Worm (Caenorhabditis elegans) whole organism, L1 larva: ENCODE results near the gene C07D10.5.

Source experiments
- C04F5.9 ChIP-seq: sonication (generic microtip); optimal IDR thresholded peaks from 2 replicates; lab custom pipeline; 2016; ENCODE audit warnings: missing genetic modification characterization, missing compliant biosample characterization
- alr-1 ChIP-seq: fragments of 200-800 bp; sonication (Bioruptor generic); optimal IDR thresholded peaks from 2 replicates; lab custom pipeline; 2018; ENCODE audit warnings: borderline replicate concordance, mild to moderate bottlenecking, missing genetic modification characterization, missing compliant biosample characterization
- aly-2 ChIP-seq: fragments of 150-350 bp; optimal IDR thresholded peaks from 2 replicates; lab custom pipeline; 2014; ENCODE audit warnings: missing biosample characterization, missing genetic modification characterization
- ama-1 ChIP-seq: fragments of 150-350 bp; optimal IDR thresholded peaks from 2 replicates; lab custom pipeline; 2014
- blmp-1 ChIP-seq: fragments of 150-350 bp; optimal IDR thresholded peaks from 2 replicates; lab custom pipeline; 2014; ENCODE audit warnings: missing biosample characterization, missing genetic modification characterization
- ceh-63 ChIP-seq: fragments of 200-800 bp; sonication (Bioruptor generic); optimal IDR thresholded peaks from 2 replicates; lab custom pipeline; 2018; ENCODE audit warnings: mild to moderate bottlenecking, missing genetic modification characterization, missing compliant biosample characterization
- ceh-82 ChIP-seq, 3 experiments: fragments of 150-350 bp in 1 of 3; sonication (generic microtip) in 2 of 3; optimal IDR thresholded peaks; 2 replicates each; lab custom pipeline; 2014 to 2017; ENCODE audit warnings: missing biosample characterization in 3 of 3, missing genetic modification characterization in 3 of 3
- ceh-88 ChIP-seq: fragments of 200-800 bp; sonication (Bioruptor generic); IDR thresholded peaks from 2 replicates; pipeline ENCODE4 v1.3.6; 2022; ENCODE audit warnings: missing genetic modification characterization, missing compliant biosample characterization
- ceh-90 ChIP-seq: sonication (generic microtip); optimal IDR thresholded peaks from 2 replicates; lab custom pipeline; 2016; ENCODE audit warnings: missing genetic modification characterization, missing compliant biosample characterization
- ces-1 ChIP-seq: fragments of 150-350 bp; optimal IDR thresholded peaks from 2 replicates; lab custom pipeline; 2014; ENCODE audit warnings: missing biosample characterization, missing genetic modification reagents, missing genetic modification characterization
- dpl-1 ChIP-seq, 3 experiments: fragments of 150-350 bp in 2 of 3; sonication (generic microtip) in 1 of 3; optimal IDR thresholded peaks; 2 replicates each; lab custom pipeline; 2014 to 2017; ENCODE audit warnings: missing biosample characterization in 3 of 3, missing genetic modification characterization in 3 of 3, missing genetic modification reagents in 3 of 3
- dsc-1 ChIP-seq: sonication (generic microtip); optimal IDR thresholded peaks from 2 replicates; lab custom pipeline; 2016; ENCODE audit warnings: mild to moderate bottlenecking, missing genetic modification characterization, missing compliant biosample characterization
- efl-3 ChIP-seq: fragments of 200-800 bp; sonication (Bioruptor generic); optimal IDR thresholded peaks from 2 replicates; lab custom pipeline; 2018; ENCODE audit warnings: mild to moderate bottlenecking, missing genetic modification characterization, missing compliant biosample characterization
- egl-27 ChIP-seq, 2 experiments: fragments of 150-350 bp in 1 of 2; sonication (generic microtip); optimal IDR thresholded peaks; 3 replicates each; lab custom pipeline; 2017 to 2018; ENCODE audit warnings: missing biosample characterization in 2 of 2, missing genetic modification characterization in 2 of 2, missing genetic modification reagents in 2 of 2
- elt-2 ChIP-seq: sonication (generic microtip); optimal IDR thresholded peaks from 2 replicates; lab custom pipeline; 2016; ENCODE audit warnings: missing genetic modification characterization, mild to moderate bottlenecking, inconsistent platforms, missing compliant biosample characterization, missing genetic modification reagents
- elt-3 ChIP-seq, 6 experiments: fragments of 150-350 bp in 1 of 6; sonication (generic microtip); optimal IDR thresholded peaks; 2 replicates each; lab custom pipeline; 2017 to 2018; ENCODE audit warnings: missing biosample characterization in 6 of 6, missing genetic modification characterization in 6 of 6, inconsistent platforms in 1 of 6
- ets-5 ChIP-seq: fragments of 200-800 bp; sonication (Bioruptor generic); IDR thresholded peaks from 2 replicates; pipeline ENCODE4 v1.3.6; 2022; ENCODE audit warnings: missing genetic modification characterization, missing compliant biosample characterization
- fkh-4 ChIP-seq: sonication (generic microtip); optimal IDR thresholded peaks from 2 replicates; lab custom pipeline; 2016; ENCODE audit warnings: missing compliant biosample characterization, missing genetic modification characterization, borderline replicate concordance
- fkh-8 ChIP-seq: sonication (generic microtip); optimal IDR thresholded peaks from 2 replicates; lab custom pipeline; 2016; ENCODE audit warnings: mild to moderate bottlenecking, missing genetic modification characterization, missing compliant biosample characterization
- fos-1 ChIP-seq: fragments of 150-350 bp; optimal IDR thresholded peaks from 2 replicates; lab custom pipeline; 2014; ENCODE audit warnings: missing biosample characterization, missing genetic modification characterization
- hlh-17 ChIP-seq: fragments of 200-800 bp; sonication (Bioruptor generic); optimal IDR thresholded peaks from 2 replicates; lab custom pipeline; 2018; ENCODE audit warnings: missing genetic modification characterization, mild to moderate bottlenecking, missing compliant biosample characterization, moderate library complexity, borderline replicate concordance
- hlh-4 ChIP-seq: sonication (generic microtip); optimal IDR thresholded peaks from 2 replicates; lab custom pipeline; 2016; ENCODE audit warnings: mild to moderate bottlenecking, missing genetic modification characterization, missing compliant biosample characterization
- irx-1 ChIP-seq: sonication (generic microtip); optimal IDR thresholded peaks from 2 replicates; lab custom pipeline; 2016; ENCODE audit warnings: missing genetic modification characterization, missing compliant biosample characterization
- isw-1 ChIP-seq: fragments of 200-800 bp; sonication (Bioruptor generic); IDR thresholded peaks from 2 replicates; pipeline ENCODE4 v1.3.6; 2022; ENCODE audit warnings: missing genetic modification characterization, missing compliant biosample characterization
- jun-1 ChIP-seq: fragments of 150-350 bp; optimal IDR thresholded peaks from 2 replicates; lab custom pipeline; 2014; ENCODE audit warnings: missing biosample characterization, missing genetic modification reagents, missing genetic modification characterization
- lin-15B ChIP-seq: fragments of 150-350 bp; sonication (generic microtip); optimal IDR thresholded peaks from 3 replicates; lab custom pipeline; 2014; ENCODE audit warnings: missing biosample characterization, missing genetic modification characterization
- lir-3 ChIP-seq: sonication (generic microtip); optimal IDR thresholded peaks from 2 replicates; lab custom pipeline; 2016; ENCODE audit warnings: mild to moderate bottlenecking, missing genetic modification characterization, moderate library complexity, missing compliant biosample characterization; ENCODE audit not compliant: poor library complexity
- lsy-2 ChIP-seq, 2 experiments: fragments of 150-350 bp; optimal IDR thresholded peaks; 2 replicates each; lab custom pipeline; 2014; ENCODE audit warnings: missing biosample characterization in 2 of 2, missing genetic modification characterization in 2 of 2
- mdl-1 ChIP-seq, 2 experiments: fragments of 150-350 bp; optimal IDR thresholded peaks; 2 replicates each; lab custom pipeline; 2014 to 2017; ENCODE audit warnings: missing biosample characterization in 2 of 2, missing genetic modification characterization in 2 of 2, inconsistent platforms in 1 of 2
- mep-1 ChIP-seq: fragments of 150-350 bp; optimal IDR thresholded peaks from 2 replicates; lab custom pipeline; 2014; ENCODE audit warnings: missing biosample characterization, missing genetic modification characterization
- nhr-12 ChIP-seq: sonication (generic microtip); optimal IDR thresholded peaks from 2 replicates; lab custom pipeline; 2017; ENCODE audit warnings: missing biosample characterization, missing genetic modification characterization
- nhr-19 ChIP-seq: fragments of 200-800 bp; sonication (Bioruptor generic); conservative IDR thresholded peaks from 2 replicates; pipeline ENCODE4 v1.3.6; 2022; ENCODE audit warnings: missing genetic modification characterization, missing compliant biosample characterization
- nhr-237 ChIP-seq: fragments of 150-350 bp; optimal IDR thresholded peaks from 2 replicates; lab custom pipeline; 2014; ENCODE audit warnings: missing biosample characterization, missing genetic modification characterization
- nhr-28 ChIP-seq: fragments of 150-350 bp; optimal IDR thresholded peaks from 2 replicates; lab custom pipeline; 2014; ENCODE audit warnings: missing biosample characterization, missing genetic modification characterization
- nhr-71 ChIP-seq: sonication (generic microtip); optimal IDR thresholded peaks from 2 replicates; lab custom pipeline; 2016; ENCODE audit warnings: mild to moderate bottlenecking, missing genetic modification characterization, moderate library complexity, missing compliant biosample characterization
- nhr-76 ChIP-seq: sonication (generic microtip); optimal IDR thresholded peaks from 2 replicates; lab custom pipeline; 2017; ENCODE audit warnings: missing biosample characterization, missing genetic modification characterization
- nhr-77 ChIP-seq: fragments of 150-350 bp; optimal IDR thresholded peaks from 2 replicates; lab custom pipeline; 2014; ENCODE audit warnings: missing biosample characterization, missing genetic modification characterization
- nhr-84 ChIP-seq: sonication (generic microtip); optimal IDR thresholded peaks from 2 replicates; lab custom pipeline; 2017; ENCODE audit warnings: missing biosample characterization, missing genetic modification characterization
- nhr-85 ChIP-seq: sonication (generic microtip); peaks from one replicate; lab custom pipeline; 2016; ENCODE audit warnings: missing genetic modification characterization, inconsistent platforms, missing compliant biosample characterization
- nhr-90 ChIP-seq: sonication (generic microtip); optimal IDR thresholded peaks from 2 replicates; lab custom pipeline; 2016; ENCODE audit warnings: mild to moderate bottlenecking, missing genetic modification characterization, missing compliant biosample characterization; ENCODE audit not compliant: poor library complexity
- pag-3 ChIP-seq: sonication (generic microtip); optimal IDR thresholded peaks from 2 replicates; lab custom pipeline; 2017; ENCODE audit warnings: missing genetic modification characterization, mild to moderate bottlenecking, missing compliant biosample characterization, antibody characterized with exemption, borderline replicate concordance; ENCODE audit not compliant: insufficient read depth
- pqm-1 ChIP-seq: sonication (generic microtip); optimal IDR thresholded peaks from 3 replicates; lab custom pipeline; 2017; ENCODE audit warnings: missing biosample characterization, missing genetic modification characterization
- rnt-1 ChIP-seq: sonication (generic microtip); optimal IDR thresholded peaks from 2 replicates; lab custom pipeline; 2016; ENCODE audit warnings: mild to moderate bottlenecking, missing genetic modification characterization, moderate library complexity, missing compliant biosample characterization
- snu-23 ChIP-seq: sonication (generic microtip); optimal IDR thresholded peaks from 2 replicates; lab custom pipeline; 2016; ENCODE audit warnings: missing genetic modification characterization, missing compliant biosample characterization
- sox-4 ChIP-seq: sonication (generic microtip); optimal IDR thresholded peaks from 2 replicates; lab custom pipeline; 2016; ENCODE audit warnings: missing genetic modification characterization, missing compliant biosample characterization
- sptf-1 ChIP-seq: fragments of 150-350 bp; optimal IDR thresholded peaks from 2 replicates; lab custom pipeline; 2014; ENCODE audit warnings: missing biosample characterization, missing genetic modification characterization
- swsn-7 ChIP-seq: sonication (generic microtip); optimal IDR thresholded peaks from 2 replicates; lab custom pipeline; 2016; ENCODE audit warnings: missing genetic modification characterization, missing compliant biosample characterization
- unc-130 ChIP-seq: fragments of 150-350 bp; optimal IDR thresholded peaks from 2 replicates; lab custom pipeline; 2017; ENCODE audit warnings: missing biosample characterization, missing genetic modification characterization, inconsistent platforms
- unc-98 ChIP-seq: fragments of 200-800 bp; sonication (Bioruptor generic); IDR thresholded peaks from 2 replicates; pipeline ENCODE4 v1.3.6; 2022; ENCODE audit warnings: missing genetic modification characterization, missing compliant biosample characterization
- vab-15 ChIP-seq: sonication (generic microtip); optimal IDR thresholded peaks from 2 replicates; lab custom pipeline; 2017; ENCODE audit warnings: missing genotype, mild to moderate bottlenecking, missing genetic modification characterization, missing compliant biosample characterization
- ztf-11 ChIP-seq, 2 experiments: sonication (generic microtip); optimal IDR thresholded peaks; 2 replicates each; lab custom pipeline; 2016 to 2017; ENCODE audit warnings: missing genetic modification characterization in 2 of 2, missing biosample characterization in 1 of 2, missing compliant biosample characterization in 1 of 2
- ztf-4 ChIP-seq: fragments of 150-350 bp; optimal IDR thresholded peaks from 2 replicates; lab custom pipeline; 2014; ENCODE audit warnings: missing biosample characterization, missing genetic modification characterization

The C07D10.5 gene

DNA sequence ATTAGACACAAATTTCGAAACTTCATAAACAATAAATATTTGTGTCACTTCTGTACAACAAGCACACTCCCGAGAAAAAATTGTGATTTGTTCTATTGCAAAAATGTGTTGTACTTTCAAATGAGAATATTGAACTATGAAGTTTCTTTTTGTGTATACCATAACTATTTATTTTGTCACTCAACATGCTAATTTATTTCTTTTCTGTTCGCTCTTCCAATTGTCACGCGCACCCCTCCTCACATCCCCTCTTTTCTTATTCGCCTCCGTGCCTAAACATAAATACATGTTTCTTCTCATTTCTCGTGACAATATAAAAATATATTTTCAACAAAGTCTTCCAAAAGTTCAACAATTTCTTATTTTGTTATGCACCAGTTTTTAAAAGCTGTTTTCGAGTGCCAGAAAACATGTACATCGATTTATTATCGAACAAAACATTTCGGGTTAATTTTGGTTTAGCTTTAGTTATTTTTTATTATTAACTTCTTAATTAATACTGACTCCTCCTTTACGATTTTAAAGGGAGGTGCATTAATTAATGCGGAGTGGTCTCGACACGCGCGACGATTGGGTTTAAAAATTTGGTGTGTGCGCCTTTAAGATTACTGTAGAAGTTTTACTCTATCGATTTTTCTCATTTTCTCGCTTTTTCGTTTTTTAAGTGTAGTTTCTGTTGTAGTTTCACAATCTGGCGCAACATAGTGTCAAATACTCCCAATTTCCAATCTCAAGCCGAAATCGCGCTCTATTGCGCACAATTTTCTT is 12.7 kb downstream of the C07D10.5 start (continued):
- TF ChIP-seq C04F5.9 (tag; lab: Kevin White, UChicago) (no peak), hlh-17 (no peak), lsy-2 (tag; optimal IDR thresholded peaks at IDR 0.05; lab: Kevin White, UChicago) (no peak), nhr-76 (tag; lab: Kevin White, UChicago) (no peak), sox-4 (no peak), egl-27 (tag; optimal IDR thresholded peaks at IDR 0.05; lab: Kevin White, UChicago) (no peak), ces-1 (GFP tag; lab: Kevin White, UChicago) (no peak), hlh-4 (tag; lab: Kevin White, UChicago) (no peak), nhr-237 (tag; lab: Kevin White, UChicago) (no peak), ama-1 (lab: Kevin White, UChicago) (no peak), nhr-71 (tag; lab: Kevin White, UChicago) (peak; percentile 15), ceh-88 (no peak), lin-15B (no peak), ceh-63 (GFP tag; lab: Kevin White, UChicago) (no peak), dpl-1 (GFP tag; optimal IDR thresholded peaks at IDR 0.05; lab: Kevin White, UChicago) (no peak), blmp-1 (peak; percentile 21), vab-15 (tag; lab: Kevin White, UChicago) (no peak), pqm-1 (tag; lab: Kevin White, UChicago) (no peak), elt-2 (no peak), aly-2 (tag; lab: Kevin White, UChicago) (no peak), fkh-4 (tag; lab: Kevin White, UChicago) (no peak), isw-1 (GFP tag; lab: Robert Waterston, UW) (no peak), alr-1 (tag; lab: Kevin White, UChicago) (no peak), ceh-82 (tag; optimal IDR thresholded peaks at IDR 0.05; lab: Kevin White, UChicago) (no peak), swsn-7 (tag; lab: Kevin White, UChicago) (no peak), fkh-8 (tag; lab: Kevin White, UChicago) (no peak), nhr-77 (tag; lab: Kevin White, UChicago) (no peak), sptf-1 (tag; lab: Kevin White, UChicago) (no peak), ceh-90 (tag; lab: Kevin White, UChicago) (no peak), efl-3 (no peak), nhr-12 (tag; lab: Kevin White, UChicago) (no peak), pag-3 (no peak), fos-1 (tag; lab: Kevin White, UChicago) (no peak), ets-5 (no peak), nhr-28 (tag; lab: Kevin White, UChicago) (no peak), jun-1 (tag; lab: Kevin White, UChicago) (no peak), rnt-1 (tag; lab: Kevin White, UChicago) (no peak), lir-3 (no peak), irx-1 (no peak), ztf-11 (tag; optimal IDR thresholded peaks at IDR 0.05; lab: Kevin White, UChicago) (no peak), unc-130 (no peak), nhr-85 (peak; percentile 81), snu-23 (peak; percentile 5), nhr-90 (tag; lab: Kevin White, UChicago) (no peak), mdl-1 (tag; optimal IDR thresholded peaks at IDR 0.05; lab: Kevin White, UChicago) (peak in 1 of 2 experiments; percentile 9), nhr-84 (no peak), elt-3 (tag; optimal IDR thresholded peaks at IDR 0.05; lab: Kevin White, UChicago) (no peak), mep-1 (tag; lab: Kevin White, UChicago) (peak; percentile 30), ztf-4 (no peak), unc-98 (GFP tag; lab: Robert Waterston, UW) (no peak), nhr-19 (GFP tag; lab: Robert Waterston, UW) (no peak), dsc-1 (tag; lab: Kevin White, UChicago) (no peak)
